Worm (Caenorhabditis elegans) whole organism, L4/young adult: ENCODE results near the gene set-25.
"Not testable (repeated sequence)": the region's sequence is repeated elsewhere in the genome, so short reads cannot be mapped to it uniquely, and the experiment has no call there.

Source experiments
- W03F9.2 ChIP-seq: fragments of 150-350 bp; optimal IDR thresholded peaks from 2 replicates; lab custom pipeline; 2014; ENCODE audit warnings: missing biosample characterization, missing genetic modification characterization
- dao-5 ChIP-seq: sonication (generic microtip); optimal IDR thresholded peaks from 2 replicates; lab custom pipeline; 2016; ENCODE audit warnings: missing genotype, missing genetic modification characterization, moderate library complexity, missing compliant biosample characterization
- him-1 ChIP-seq: sonication (generic microtip); optimal IDR thresholded peaks from 2 replicates; lab custom pipeline; 2016; ENCODE audit warnings: missing genotype, missing genetic modification reagents, missing genetic modification characterization, missing compliant biosample characterization

set-25 gene

ce11 chrIII:13272227-13272626 lies 20.7 kb downstream of the set-25 start:
- TF ChIP-seq W03F9.2 = no peak
- no peak for TF ChIP-seq him-1
- TF ChIP-seq dao-5 (tag; lab: Kevin White, UChicago) = no peak

ce11 chrIII:13270896-13271295 lies 22.0 kb downstream of the set-25 start:
- TF ChIP-seq W03F9.2 = no peak
- TF ChIP-seq dao-5 (tag; lab: Kevin White, UChicago) = no peak
- peak; percentile 30 for TF ChIP-seq him-1

DNA sequence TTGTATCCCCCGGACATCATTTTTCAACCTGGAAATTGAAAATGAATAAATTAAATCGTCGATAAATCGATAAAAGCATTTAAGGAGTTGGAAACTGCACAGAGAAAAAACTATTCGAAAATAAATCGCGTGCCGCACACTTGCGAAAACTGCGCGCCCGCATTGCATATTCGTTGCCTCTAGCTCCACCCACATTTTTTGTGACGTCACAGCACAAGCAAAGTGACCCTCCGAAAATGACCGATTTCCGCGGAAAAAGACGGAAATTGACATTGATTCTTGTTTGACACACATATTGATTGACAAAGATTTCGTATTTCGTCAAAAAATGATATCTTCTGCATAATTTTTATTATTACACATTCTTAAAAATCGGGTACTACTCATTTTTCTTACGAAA lies 24.0 kb downstream of the set-25 start, which contains the start of gene cpf-2:
Gene cpf-2 (minus strand): TSS at position 28 of the 400 bp plus-strand sequence.
- TF ChIP-seq him-1 = peak; percentile 82
- peak; percentile 76 for TF ChIP-seq W03F9.2
- peak; percentile 18 for TF ChIP-seq dao-5 (tag; lab: Kevin White, UChicago)

ce11 chrIII:13267046-13267445 lies 25.8 kb downstream of the set-25 start:
- TF ChIP-seq dao-5 (tag; lab: Kevin White, UChicago) = no peak
- TF ChIP-seq him-1 = no peak
- no peak for TF ChIP-seq W03F9.2

DNA sequence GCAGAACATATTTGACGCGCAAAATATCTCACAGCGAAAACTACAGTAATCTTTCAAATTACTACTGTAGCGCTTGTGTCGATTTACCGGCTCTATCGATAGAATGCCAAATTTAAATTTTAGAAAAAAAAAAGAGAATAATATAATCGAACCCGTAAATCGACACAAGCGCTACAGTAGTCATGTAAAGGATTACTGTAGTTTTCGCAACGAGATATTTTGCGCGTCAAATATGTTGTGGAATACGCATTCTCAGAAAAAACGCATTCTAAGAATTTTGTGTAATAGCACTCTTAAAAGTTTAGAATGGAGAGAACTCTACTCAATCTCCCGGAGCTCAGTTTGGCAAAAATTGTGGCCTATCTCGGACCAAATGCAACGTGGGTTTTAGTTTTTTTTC lies 27.3 kb downstream of the set-25 start, which contains the start of gene F56A8.5:
Gene F56A8.5 (plus strand): TSS at position 301 of the 400 bp plus-strand sequence.
- TF ChIP-seq dao-5 (tag; lab: Kevin White, UChicago) (no peak), W03F9.2 (no peak), him-1 (no peak)

ce11 chrIII:13262987-13263386 lies 29.9 kb downstream of the set-25 start, which contains the start of gene F56A8.4:
TSS of gene F56A8.4 (plus strand) at chrIII:13263287.
- TF ChIP-seq him-1 (no peak), W03F9.2 (no peak), dao-5 (tag; lab: Kevin White, UChicago) (no peak)

DNA sequence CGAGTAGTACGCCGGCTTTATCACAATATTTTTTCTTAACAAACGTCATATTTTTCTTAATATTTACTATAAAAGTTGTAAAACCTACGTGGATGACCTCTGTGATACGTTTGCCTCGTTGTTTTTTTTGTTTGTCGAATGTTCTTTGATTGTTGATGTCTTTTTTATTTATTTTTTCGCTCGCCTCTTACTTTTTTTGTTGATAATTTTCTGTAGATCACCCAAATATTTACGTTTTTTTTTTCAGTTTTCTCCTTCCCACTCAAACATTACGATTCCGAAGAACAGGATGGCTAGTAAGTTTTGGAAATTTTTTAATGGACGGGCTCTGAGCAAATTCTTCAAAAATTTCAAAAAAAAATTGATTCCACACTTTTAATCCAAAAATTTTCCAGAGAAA lies 32.5 kb downstream of the set-25 start:
- no peak for TF ChIP-seq dao-5 (tag; lab: Kevin White, UChicago)
- no peak for TF ChIP-seq W03F9.2
- no peak for TF ChIP-seq him-1

DNA sequence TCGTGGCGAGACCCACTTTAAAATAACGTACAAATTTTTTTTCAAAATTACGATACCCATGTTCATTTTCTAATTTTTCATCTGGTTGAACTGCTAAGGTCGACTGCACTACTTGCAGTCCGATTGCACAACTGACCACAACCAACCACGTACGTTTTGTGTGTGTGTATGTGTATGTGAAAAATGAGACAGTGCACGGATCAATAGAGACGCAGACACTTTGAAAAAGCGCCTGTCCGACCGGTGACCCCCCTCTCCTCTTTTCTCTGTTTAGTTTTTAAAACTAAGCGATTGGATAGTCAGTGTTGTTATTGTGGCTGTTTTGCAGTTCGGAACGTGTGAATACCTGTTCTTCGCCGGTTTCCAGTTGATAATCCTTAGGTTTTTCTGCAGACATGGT lies 34.1 kb downstream of the set-25 start:
- TF ChIP-seq dao-5 (tag; lab: Kevin White, UChicago) = no peak
- no peak for TF ChIP-seq W03F9.2
- TF ChIP-seq him-1 = no peak

DNA sequence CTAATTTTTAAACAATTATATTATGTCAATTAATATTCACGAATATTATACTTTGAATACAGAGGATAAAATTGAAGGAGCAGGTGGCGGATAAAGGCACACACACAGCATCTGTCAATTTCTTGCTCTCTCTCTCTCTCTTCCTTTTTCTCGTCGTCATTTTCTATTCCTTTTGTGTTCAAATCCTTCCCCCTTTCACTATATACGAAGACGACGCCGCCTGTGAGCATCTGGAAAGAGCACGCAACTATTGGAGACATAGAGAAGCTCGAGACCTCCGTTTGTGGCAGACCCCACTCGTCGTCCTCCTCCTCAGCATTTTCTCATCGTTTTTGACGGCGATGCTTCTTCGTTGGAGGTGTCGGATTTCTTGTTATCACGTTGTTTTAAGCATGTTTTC lies 34.7 kb downstream of the set-25 start:
- no peak for TF ChIP-seq W03F9.2
- TF ChIP-seq dao-5 (tag; lab: Kevin White, UChicago) = no peak
- no peak for TF ChIP-seq him-1

- TF ChIP-seq W03F9.2 (peak; percentile 39), him-1 (no peak)
These were observed 36.4 kb downstream of the set-25 start, which contains the start of gene F56A8.3 for ce11 chrIII:13256438-13256928. TSS of gene F56A8.3 (plus strand) at chrIII:13256878.

ce11 chrIII:13254178-13254725 lies 38.6 kb downstream of the set-25 start, which contains the start of gene F56A8.9:
TSS of gene F56A8.9 (plus strand) at chrIII:13254675.
- TF ChIP-seq W03F9.2 = no peak
- no peak for TF ChIP-seq dao-5 (tag; lab: Kevin White, UChicago)
- no peak for TF ChIP-seq him-1

DNA sequence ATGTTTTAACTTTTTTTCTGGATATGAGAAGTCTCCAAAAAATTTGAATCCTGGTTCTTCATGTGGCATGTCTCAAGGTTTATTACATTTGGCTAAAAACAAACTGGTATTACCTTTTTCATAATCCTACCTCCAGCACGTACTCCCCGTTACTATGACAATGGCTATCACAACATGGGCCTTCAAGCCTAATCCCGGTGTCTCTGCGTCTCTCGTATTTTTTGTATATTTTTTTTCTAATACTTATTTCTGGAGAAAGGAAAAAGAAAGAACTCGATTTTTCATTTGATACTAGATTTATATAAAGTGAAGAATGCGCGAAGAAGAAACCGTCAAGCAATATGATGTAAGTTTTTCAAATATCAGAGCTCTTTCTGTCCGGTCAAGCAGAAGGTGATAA lies 46.6 kb downstream of the set-25 start, which contains the start of gene anoh-1:
Gene anoh-1 (plus strand): TSS at position 301 of the 400 bp plus-strand sequence.
- TF ChIP-seq him-1 (no peak), W03F9.2 (no peak), dao-5 (tag; lab: Kevin White, UChicago) (no peak)

- not testable (repeated sequence) for TF ChIP-seq W03F9.2; dao-5 (tag; lab: Kevin White, UChicago); him-1
These were observed 47.6 kb downstream of the set-25 start, which contains the start of gene Y43F4A.4 for ce11 chrIII:13245281-13245680. TSS of gene Y43F4A.4 (plus strand) at chrIII:13245581.
